Fruit fly (Drosophila melanogaster): ENCODE results near the gene Cyp6d5.

Gene Cyp6d5

DNA sequence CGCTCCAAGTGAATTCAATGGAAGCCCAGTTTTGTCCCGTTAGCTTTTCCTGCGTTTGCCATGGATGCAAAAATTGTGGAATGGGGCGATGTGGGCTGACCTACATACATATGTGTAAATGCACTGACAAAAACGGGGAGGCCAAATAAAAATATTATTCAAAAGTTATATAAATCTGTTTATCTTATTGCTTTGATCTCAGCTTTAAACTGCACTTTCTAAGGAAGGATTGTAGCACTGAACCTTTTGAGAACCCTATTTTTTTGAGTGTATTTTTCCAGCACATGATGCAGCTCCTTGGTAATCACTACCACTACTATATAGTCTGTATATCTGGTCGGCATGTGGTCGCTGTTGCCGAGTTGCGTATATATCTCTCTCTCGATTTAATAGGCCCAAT lies 48.0 kb downstream of the Cyp6d5 start (continued):
- TF ChIP-seq nmo (GFP tag; optimal IDR thresholded peaks at IDR 0.05): peak; percentile 23
- TF ChIP-seq gro (GFP tag; optimal IDR thresholded peaks at IDR 0.05): no peak
- no peak for TF ChIP-seq gsb (GFP tag; IDR thresholded peaks at IDR 0.05)
- no peak for TF ChIP-seq CG7556 (GFP tag; optimal IDR thresholded peaks at IDR 0.05)
- no peak for TF ChIP-seq tna (GFP tag; IDR thresholded peaks at IDR 0.05; ENCODE audit: partially characterized antibody)
- TF ChIP-seq CG6175 (GFP tag; IDR thresholded peaks at IDR 0.05): no peak
- TF ChIP-seq cwo (GFP tag; optimal IDR thresholded peaks at IDR 0.05): peak; percentile 52
- peak; percentile 7 for TF ChIP-seq lilli (GFP tag; optimal IDR thresholded peaks at IDR 0.05)
- TF ChIP-seq CG18599 (GFP tag; optimal IDR thresholded peaks at IDR 0.05): peak; percentile 36
- TF ChIP-seq Ada2b (GFP tag; IDR thresholded peaks at IDR 0.05): peak; percentile 56; the same call in 1 of the 2 replicates
- TF ChIP-seq Hand (GFP tag; optimal IDR thresholded peaks at IDR 0.05): no peak
- TF ChIP-seq HLHmδ (GFP tag; optimal IDR thresholded peaks at IDR 0.05): no peak
- TF ChIP-seq nerfin-2 (GFP tag; IDR thresholded peaks at IDR 0.05; ENCODE audit: partially characterized antibody): no peak
- TF ChIP-seq H15 (GFP tag; IDR thresholded peaks at IDR 0.05): peak; percentile 53; the same call in 1 of the 3 replicates
- no peak for TF ChIP-seq Stat92E (GFP tag; optimal IDR thresholded peaks at IDR 0.05)
- TF ChIP-seq trh (GFP tag; optimal IDR thresholded peaks at IDR 0.05): no peak
- TF ChIP-seq CG32772 (GFP tag; IDR thresholded peaks at IDR 0.05): peak; percentile 52; the same call in 1 of the 2 replicates
- TF ChIP-seq Max (GFP tag; optimal IDR thresholded peaks at IDR 0.05): no peak
- TF ChIP-seq ci (GFP tag; IDR thresholded peaks at IDR 0.05): peak; percentile 72; the same call in 2 of the 3 replicates
- TF ChIP-seq CG7271 (tag; optimal IDR thresholded peaks at IDR 0.05): no peak
- no peak for TF ChIP-seq NFAT (GFP tag; IDR thresholded peaks at IDR 0.05)
- no peak for TF ChIP-seq kay (GFP tag; optimal IDR thresholded peaks at IDR 0.05)
- TF ChIP-seq grn (GFP tag; optimal IDR thresholded peaks at IDR 0.05): no peak
- TF ChIP-seq CG18619 (GFP tag; optimal IDR thresholded peaks at IDR 0.05): no peak
- TF ChIP-seq ttk (GFP tag; IDR thresholded peaks at IDR 0.05): 0 out of 2 replicates have a peak, but pooled peaks have one; percentile 45
- TF ChIP-seq PHDP (tag; optimal IDR thresholded peaks at IDR 0.05): peak; percentile 10
- TF ChIP-seq onecut (GFP tag; IDR thresholded peaks at IDR 0.05): no peak
- no peak for TF ChIP-seq mld (GFP tag; IDR thresholded peaks at IDR 0.05; ENCODE audit: partially characterized antibody)
- TF ChIP-seq Bteb2 (GFP tag; optimal IDR thresholded peaks at IDR 0.05): no peak
- TF ChIP-seq CG8359 (GFP tag; optimal IDR thresholded peaks at IDR 0.05; ENCODE audit: borderline replicate concordance): no peak
- peak; percentile 66; the same call in 2 of the 3 replicates for TF ChIP-seq otp (GFP tag; IDR thresholded peaks at IDR 0.05)
- no peak for TF ChIP-seq CG1529 (GFP tag; optimal IDR thresholded peaks at IDR 0.05)
- TF ChIP-seq gcm2 (GFP tag; optimal IDR thresholded peaks at IDR 0.05): no peak
- TF ChIP-seq gce (GFP tag; IDR thresholded peaks at IDR 0.05): no peak
- TF ChIP-seq CG4282 (GFP tag; optimal IDR thresholded peaks at IDR 0.05): no peak
- TF ChIP-seq CG10267 (tag; optimal IDR thresholded peaks at IDR 0.05): peak; percentile 4
- peak; percentile 40 for TF ChIP-seq CG3281 (GFP tag; optimal IDR thresholded peaks at IDR 0.05)
- no peak for TF ChIP-seq ssp (GFP tag; IDR thresholded peaks at IDR 0.05)
- TF ChIP-seq tin (GFP tag; optimal IDR thresholded peaks at IDR 0.05): peak; percentile 49
- peak; percentile 34 for TF ChIP-seq CG1233 (GFP tag; optimal IDR thresholded peaks at IDR 0.05)
- no peak for TF ChIP-seq Bgb (GFP tag; IDR thresholded peaks at IDR 0.05; ENCODE audit: partially characterized antibody)
- 0 out of 2 replicates have a peak, but pooled peaks have one; percentile 20 for TF ChIP-seq CG31441 (GFP tag; IDR thresholded peaks at IDR 0.05)
- no peak for TF ChIP-seq her (GFP tag; optimal IDR thresholded peaks at IDR 0.05)
- no peak for TF ChIP-seq CG13287 (GFP tag; IDR thresholded peaks at IDR 0.05; ENCODE audit: partially characterized antibody)
- TF ChIP-seq stc (GFP tag; IDR thresholded peaks at IDR 0.05): peak; percentile 47; the same call in 1 of the 2 replicates
- TF ChIP-seq CG15073 (GFP tag; optimal IDR thresholded peaks at IDR 0.05): no peak
- no peak for TF ChIP-seq cad (GFP tag; optimal IDR thresholded peaks at IDR 0.05)
- TF ChIP-seq dmrt99B (tag; optimal IDR thresholded peaks at IDR 0.05): peak; percentile 65
- no peak for TF ChIP-seq chn (GFP tag; optimal IDR thresholded peaks at IDR 0.05)
- no peak for TF ChIP-seq Kr (GFP tag; optimal IDR thresholded peaks at IDR 0.05)
- TF ChIP-seq Chrac-16 (GFP tag; optimal IDR thresholded peaks at IDR 0.05): peak; percentile 6

Measured in whole organism, embryonic.